Worm (Caenorhabditis elegans): ENCODE data around the gene srv-8.
A peak's percentile ranks its signal among the peaks of the same experiment; 100 is the strongest.

The srv-8 gene

ce11 chrV:13416076-13416475, 4.5 kb downstream of the srv-8 start:
- TF ChIP-seq let-526 (GFP tag; IDR thresholded peaks at IDR 0.05) (no peak), hlh-26 (GFP tag; conservative IDR thresholded peaks at IDR 0.05) (no peak), chd-7 (tag; optimal IDR thresholded peaks at IDR 0.05) (no peak), tbx-9 (tag; optimal IDR thresholded peaks at IDR 0.05; ENCODE audit: borderline replicate concordance) (no peak), nhr-179 (tag; optimal IDR thresholded peaks at IDR 0.05) (no peak), dox-1 (GFP tag; IDR thresholded peaks at IDR 0.05) (no peak), ama-1 (optimal IDR thresholded peaks at IDR 0.05) (no peak), ama-1 (GFP tag; optimal IDR thresholded peaks at IDR 0.05) (no peak), Y67H2A.10 (GFP tag; conservative IDR thresholded peaks at IDR 0.05) (no peak), F39B2.1 (GFP tag; IDR thresholded peaks at IDR 0.05) (no peak), egrh-3 (GFP tag; IDR thresholded peaks at IDR 0.05) (no peak), C06A6.2 (GFP tag; conservative IDR thresholded peaks at IDR 0.05) (no peak), F33H1.4 (GFP tag; IDR thresholded peaks at IDR 0.05) (no peak), mel-28 (tag; optimal IDR thresholded peaks at IDR 0.05; ENCODE audit: borderline replicate concordance) (no peak), lin-26 (GFP tag; IDR thresholded peaks at IDR 0.05) (no peak), cebp-2 (GFP tag; IDR thresholded peaks at IDR 0.05) (no peak), zim-3 (tag; optimal IDR thresholded peaks at IDR 0.05) (no peak), F57A8.1 (GFP tag; optimal IDR thresholded peaks at IDR 0.05) (no peak), lsl-1 (GFP tag; optimal IDR thresholded peaks at IDR 0.05) (no peak)

ce11 chrV:13415462-13415861, 5.1 kb downstream of the srv-8 start:
- TF ChIP-seq madf-10 (tag; optimal IDR thresholded peaks at IDR 0.05) (no peak), ccch-3 (GFP tag; optimal IDR thresholded peaks at IDR 0.05) (no peak), rcor-1 (GFP tag; IDR thresholded peaks at IDR 0.05) (no peak), D2030.7 (GFP tag; IDR thresholded peaks at IDR 0.05) (no peak), aptf-3 (GFP tag; IDR thresholded peaks at IDR 0.05) (0 out of 2 replicates have a peak, but pooled peaks have one; percentile 45), ztf-28 (GFP tag; IDR thresholded peaks at IDR 0.05) (0 out of 2 replicates have a peak, but pooled peaks have one; percentile 26), die-1 (tag; optimal IDR thresholded peaks at IDR 0.05) (no peak), mes-4 (tag; optimal IDR thresholded peaks at IDR 0.05) (peak; percentile 53), F57A8.1 (GFP tag; optimal IDR thresholded peaks at IDR 0.05) (no peak), nfyb-1 (GFP tag; IDR thresholded peaks at IDR 0.05) (0 out of 2 replicates have a peak, but pooled peaks have one; percentile 48), egrh-3 (GFP tag; IDR thresholded peaks at IDR 0.05) (peak; percentile 98), gei-17 (GFP tag; optimal IDR thresholded peaks at IDR 0.05) (no peak), attf-5 (GFP tag; optimal IDR thresholded peaks at IDR 0.05) (no peak), hlh-26 (GFP tag; conservative IDR thresholded peaks at IDR 0.05) (0 out of 2 replicates have a peak, but pooled peaks have one; percentile 42), ceh-27 (GFP tag; optimal IDR thresholded peaks at IDR 0.05) (no peak), Y67H2A.10 (GFP tag; conservative IDR thresholded peaks at IDR 0.05) (no peak), mcd-1 (GFP tag; IDR thresholded peaks at IDR 0.05) (no peak), nhr-27 (tag; optimal IDR thresholded peaks at IDR 0.05) (no peak), nhr-120 (GFP tag; IDR thresholded peaks at IDR 0.05) (no peak), F33H1.4 (GFP tag; IDR thresholded peaks at IDR 0.05) (no peak), K12H6.12 (tag; optimal IDR thresholded peaks at IDR 0.05) (no peak), C06A6.2 (GFP tag; conservative IDR thresholded peaks at IDR 0.05) (no peak), somi-1 (GFP tag; optimal IDR thresholded peaks at IDR 0.05) (peak; percentile 38), Y53F4B.3 (GFP tag; IDR thresholded peaks at IDR 0.05) (no peak), ztf-6 (GFP tag; IDR thresholded peaks at IDR 0.05) (no peak), zim-3 (tag; optimal IDR thresholded peaks at IDR 0.05) (peak; percentile 30)

- TF ChIP-seq ekl-4 (GFP tag; IDR thresholded peaks at IDR 0.05), result no peak
- no peak for TF ChIP-seq lin-35 (GFP tag; optimal IDR thresholded peaks at IDR 0.05)
- TF ChIP-seq Y56A3A.18 (GFP tag; IDR thresholded peaks at IDR 0.05), result no peak
- no peak for TF ChIP-seq egrh-3 (GFP tag; IDR thresholded peaks at IDR 0.05)
- TF ChIP-seq F55B11.4 (tag; optimal IDR thresholded peaks at IDR 0.05; ENCODE audit: borderline replicate concordance, insufficient read depth), result no peak
- TF ChIP-seq attf-6 (GFP tag; IDR thresholded peaks at IDR 0.05), result no peak
- TF ChIP-seq nhr-80 (tag; optimal IDR thresholded peaks at IDR 0.05), result no peak
- TF ChIP-seq ztf-26 (tag; optimal IDR thresholded peaks at IDR 0.05), result no peak
- TF ChIP-seq madf-6 (GFP tag; IDR thresholded peaks at IDR 0.05), result no peak
- TF ChIP-seq attf-3 (GFP tag; conservative IDR thresholded peaks at IDR 0.05), result no peak
Measured at ce11 chrV:13414585-13414984, 6.0 kb downstream of the srv-8 start, which contains the start of gene cut-2. cut-2 (plus strand) TSS chrV:13414949.
